Worm (Caenorhabditis elegans): ENCODE data around the gene scl-15.
"Not testable (repeated sequence)": the region's sequence is repeated elsewhere in the genome, so short reads cannot be mapped to it uniquely, and the experiment has no call there.

Gene scl-15

ce11 chrII:3299457-3299856 lies 15.0 kb upstream of the scl-15 start, which contains the start of gene btb-22:
TSS of gene btb-22 (plus strand) at chrII:3299757.
- no peak for TF ChIP-seq efl-1 (optimal IDR thresholded peaks at IDR 0.05)
- TF ChIP-seq efl-1 (GFP tag; optimal IDR thresholded peaks at IDR 0.05 in 1 of 2): peak in 1 of 2 experiments; percentile 66
- TF ChIP-seq sptf-1 (tag; optimal IDR thresholded peaks at IDR 0.05): no peak

ce11 chrII:3297914-3298313 lies 13.5 kb upstream of the scl-15 start, which contains the start of gene btb-18:
TSS of gene btb-18 (plus strand) at chrII:3298214.
- TF ChIP-seq skn-1 (tag; optimal IDR thresholded peaks at IDR 0.05): no peak
- no peak for TF ChIP-seq elt-2 (tag; optimal IDR thresholded peaks at IDR 0.05)
- TF ChIP-seq sptf-1 (tag; optimal IDR thresholded peaks at IDR 0.05): no peak
- no peak for TF ChIP-seq dpl-1 (GFP tag; optimal IDR thresholded peaks at IDR 0.05)
- no peak for TF ChIP-seq C16A3.4 (tag; optimal IDR thresholded peaks at IDR 0.05)
- no peak for TF ChIP-seq lin-39 (tag; optimal IDR thresholded peaks at IDR 0.05)
- no peak for TF ChIP-seq nhr-77 (tag; optimal IDR thresholded peaks at IDR 0.05)
- no peak for TF ChIP-seq ces-1 (GFP tag; optimal IDR thresholded peaks at IDR 0.05)

DNA sequence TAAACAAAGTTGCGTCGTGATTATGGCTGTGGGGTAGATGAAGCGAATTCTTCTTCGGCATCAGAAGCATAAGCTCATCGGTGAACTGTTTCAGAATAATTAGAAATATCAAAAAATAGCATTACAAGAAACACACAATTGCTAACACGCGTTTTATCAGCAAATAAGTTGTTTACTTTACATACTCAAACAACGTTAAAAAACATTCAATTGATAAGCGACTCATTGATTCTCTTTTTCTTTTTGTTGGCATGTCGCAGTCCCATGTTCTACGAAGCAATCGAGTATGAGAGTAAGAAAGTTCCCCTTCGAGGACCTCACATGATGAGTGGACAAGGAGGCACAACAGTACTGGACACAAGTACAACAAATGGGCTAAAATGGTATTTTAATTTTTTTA lies 12.2 kb upstream of the scl-15 start, which contains the start of gene btb-16:
Gene btb-16, plus strand, starts transcription at position 240 of the 400 bp plus-strand sequence.
- no peak for TF ChIP-seq efl-1 (optimal IDR thresholded peaks at IDR 0.05)
- TF ChIP-seq efl-1 (GFP tag; optimal IDR thresholded peaks at IDR 0.05 in 1 of 2): peak in 1 of 2 experiments; percentile 77
- TF ChIP-seq lin-35 (GFP tag; optimal IDR thresholded peaks at IDR 0.05): peak in 1 of 2 experiments; percentile 22
- peak; percentile 70 for TF ChIP-seq elt-2 (tag; optimal IDR thresholded peaks at IDR 0.05)
- no peak for TF ChIP-seq egl-27 (tag; optimal IDR thresholded peaks at IDR 0.05)

ce11 chrII:3295193-3295592 lies 10.7 kb upstream of the scl-15 start, which contains the start of gene btb-17:
TSS of gene btb-17 (plus strand) at chrII:3295405.
- TF ChIP-seq nhr-28 (tag; optimal IDR thresholded peaks at IDR 0.05): no peak
- peak in 1 of 2 experiments; percentile 27 for TF ChIP-seq lin-35 (GFP tag; optimal IDR thresholded peaks at IDR 0.05)
- TF ChIP-seq ceh-82 (tag; optimal IDR thresholded peaks at IDR 0.05): no peak
- TF ChIP-seq hpl-2 (GFP tag; optimal IDR thresholded peaks at IDR 0.05): no peak
- peak; percentile 73 for TF ChIP-seq elt-2 (tag; optimal IDR thresholded peaks at IDR 0.05)
- TF ChIP-seq egl-13 (tag; optimal IDR thresholded peaks at IDR 0.05): no peak

DNA sequence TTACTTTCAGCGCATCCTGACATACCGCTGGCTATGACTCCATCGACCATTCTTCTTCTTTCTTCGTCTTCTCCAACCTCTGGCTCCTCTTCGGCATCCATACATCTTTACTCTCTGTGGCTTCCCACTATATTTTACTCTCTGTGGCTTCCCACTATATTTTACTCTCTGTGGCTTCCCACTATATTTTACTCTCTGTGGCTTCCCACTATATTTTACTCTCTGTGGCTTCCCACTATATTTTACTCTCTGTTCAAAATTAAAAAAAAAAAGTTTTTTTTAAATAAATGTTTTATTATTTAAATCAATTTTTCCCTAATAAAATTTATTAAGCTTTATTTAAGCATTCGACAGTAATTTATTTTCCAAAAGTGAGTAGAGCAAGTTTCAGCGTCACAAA lies 6.1 kb upstream of the scl-15 start, which contains the start of gene F39E9.14:
Gene F39E9.14, minus strand, starts transcription at position 101 of the 400 bp plus-strand sequence.
- TF ChIP-seq rnt-1 (tag; optimal IDR thresholded peaks at IDR 0.05); ztf-11 (tag; optimal IDR thresholded peaks at IDR 0.05); efl-3 (GFP tag; optimal IDR thresholded peaks at IDR 0.05): not testable (repeated sequence)

ce11 chrII:3287073-3287472 lies 2.6 kb upstream of the scl-15 start, which contains the start of gene sri-63:
TSS of gene sri-63 (plus strand) at chrII:3287373.
- no peak for TF ChIP-seq F16B12.6 (tag; optimal IDR thresholded peaks at IDR 0.05)
- TF ChIP-seq ceh-88 (GFP tag; IDR thresholded peaks at IDR 0.05): no peak
- TF ChIP-seq mep-1 (tag; optimal IDR thresholded peaks at IDR 0.05): no peak
- no peak for TF ChIP-seq ets-5 (GFP tag; IDR thresholded peaks at IDR 0.05)
- no peak for TF ChIP-seq hlh-17 (GFP tag; optimal IDR thresholded peaks at IDR 0.05; ENCODE audit: borderline replicate concordance)
- no peak for TF ChIP-seq irx-1 (tag; optimal IDR thresholded peaks at IDR 0.05)
- TF ChIP-seq nhr-84 (tag; optimal IDR thresholded peaks at IDR 0.05): no peak
- TF ChIP-seq snu-23 (GFP tag; optimal IDR thresholded peaks at IDR 0.05): no peak
- TF ChIP-seq lin-35 (GFP tag; optimal IDR thresholded peaks at IDR 0.05): no peak

ce11 chrII:3282353-3282752 lies 2.1 kb downstream of the scl-15 start, which contains the start of gene nep-13:
TSS of gene nep-13 (plus strand) at chrII:3282653.
- TF ChIP-seq snpc-4 (tag; optimal IDR thresholded peaks at IDR 0.05) (no peak), egl-27 (tag; optimal IDR thresholded peaks at IDR 0.05) (no peak)
